Worm (Caenorhabditis elegans) whole organism, L4/young adult: ENCODE data around the gene acs-15.

Experiments used
- W03F9.2 ChIP-seq: fragments of 150-350 bp; optimal IDR thresholded peaks from 2 replicates; lab custom pipeline; 2014; ENCODE audit warnings: missing biosample characterization, missing genetic modification characterization
- dao-5 ChIP-seq: sonication (generic microtip); optimal IDR thresholded peaks from 2 replicates; lab custom pipeline; 2016; ENCODE audit warnings: missing genotype, missing genetic modification characterization, moderate library complexity, missing compliant biosample characterization
- him-1 ChIP-seq: sonication (generic microtip); optimal IDR thresholded peaks from 2 replicates; lab custom pipeline; 2016; ENCODE audit warnings: missing genotype, missing genetic modification reagents, missing genetic modification characterization, missing compliant biosample characterization

The acs-15 gene

ce11 chrII:932718-933117 lies at the start of gene acs-15:
Gene acs-15, plus strand, starts transcription at chrII:933018.
- no peak for TF ChIP-seq W03F9.2 (tag; lab: Kevin White, UChicago)
- TF ChIP-seq him-1 = no peak
- no peak for TF ChIP-seq dao-5 (tag; lab: Kevin White, UChicago)

- TF ChIP-seq him-1 (no peak), dao-5 (tag; lab: Kevin White, UChicago) (no peak)
These were observed 48.6 kb upstream of the acs-15 start for ce11 chrII:884204-884603.

ce11 chrII:888024-888423 lies 44.8 kb upstream of the acs-15 start, which contains the start of gene T07D3.4:
Gene T07D3.4, plus strand, starts transcription at chrII:888309.
- TF ChIP-seq W03F9.2 (tag; lab: Kevin White, UChicago) = no peak
- TF ChIP-seq him-1 = no peak
- no peak for TF ChIP-seq dao-5 (tag; lab: Kevin White, UChicago)

- TF ChIP-seq him-1 (no peak), dao-5 (tag; lab: Kevin White, UChicago) (no peak), W03F9.2 (tag; lab: Kevin White, UChicago) (no peak)
These were observed 32.0 kb upstream of the acs-15 start, which contains the start of gene T07D3.9 for ce11 chrII:900720-901332. Gene T07D3.9, minus strand, starts transcription at chrII:900913.

ce11 chrII:901632-902031 lies 31.2 kb upstream of the acs-15 start, which contains the start of gene T07D3.2:
Gene T07D3.2, plus strand, starts transcription at chrII:901932.
- TF ChIP-seq dao-5 (tag; lab: Kevin White, UChicago) = no peak
- no peak for TF ChIP-seq him-1
- no peak for TF ChIP-seq W03F9.2 (tag; lab: Kevin White, UChicago)

ce11 chrII:905335-905734 lies 27.5 kb upstream of the acs-15 start:
- no peak for TF ChIP-seq W03F9.2 (tag; lab: Kevin White, UChicago)

ce11 chrII:909554-909953 lies 23.3 kb upstream of the acs-15 start, which contains the start of the genes fbxc-24 and fbxc-27:
Gene fbxc-24, minus strand, starts transcription at chrII:909654.
Gene fbxc-27, plus strand, starts transcription at chrII:909769.
- TF ChIP-seq dao-5 (tag; lab: Kevin White, UChicago) = no peak

- TF ChIP-seq W03F9.2 (tag; lab: Kevin White, UChicago) (no peak), him-1 (no peak), dao-5 (tag; lab: Kevin White, UChicago) (no peak)
These were observed 21.1 kb upstream of the acs-15 start, which contains the start of gene fbxc-31 for ce11 chrII:911680-912079. Gene fbxc-31, plus strand, starts transcription at chrII:911980.

ce11 chrII:913222-913722 lies 19.5 kb upstream of the acs-15 start, which contains the start of gene fbxc-33:
Gene fbxc-33, plus strand, starts transcription at chrII:913672.
- TF ChIP-seq dao-5 (tag; lab: Kevin White, UChicago) (no peak), W03F9.2 (tag; lab: Kevin White, UChicago) (no peak), him-1 (no peak)

ce11 chrII:915206-915605 lies 17.6 kb upstream of the acs-15 start:
- TF ChIP-seq dao-5 (tag; lab: Kevin White, UChicago) (no peak), W03F9.2 (tag; lab: Kevin White, UChicago) (no peak), him-1 (no peak)

ce11 chrII:915780-916179 lies 17.0 kb upstream of the acs-15 start, which contains the start of gene fbxc-29:
Gene fbxc-29, plus strand, starts transcription at chrII:916080.
- TF ChIP-seq him-1 (no peak), W03F9.2 (tag; lab: Kevin White, UChicago) (no peak)

ce11 chrII:917324-917723 lies 15.5 kb upstream of the acs-15 start, which contains the start of gene fbxc-30:
Gene fbxc-30, plus strand, starts transcription at chrII:917624.
- TF ChIP-seq him-1 = no peak
- TF ChIP-seq W03F9.2 (tag; lab: Kevin White, UChicago) = no peak
- no peak for TF ChIP-seq dao-5 (tag; lab: Kevin White, UChicago)

- no peak for TF ChIP-seq him-1
- TF ChIP-seq dao-5 (tag; lab: Kevin White, UChicago) = no peak
- no peak for TF ChIP-seq W03F9.2 (tag; lab: Kevin White, UChicago)
These were observed 12.5 kb upstream of the acs-15 start for ce11 chrII:920326-920725.

ce11 chrII:922778-923177 lies 10.0 kb upstream of the acs-15 start:
- no peak for TF ChIP-seq W03F9.2 (tag; lab: Kevin White, UChicago)
- no peak for TF ChIP-seq dao-5 (tag; lab: Kevin White, UChicago)
- no peak for TF ChIP-seq him-1

- TF ChIP-seq him-1 = no peak
- no peak for TF ChIP-seq W03F9.2 (tag; lab: Kevin White, UChicago)
- TF ChIP-seq dao-5 (tag; lab: Kevin White, UChicago) = no peak
These were observed 9.3 kb upstream of the acs-15 start, which contains the start of gene fbxc-28 for ce11 chrII:923521-923920. Gene fbxc-28, plus strand, starts transcription at chrII:923821.
